Fruit fly (Drosophila melanogaster): ENCODE data around the gene Lrp4.

- TF ChIP-seq CG8478 (optimal IDR thresholded peaks at IDR 0.05) (no peak), CTCF (optimal IDR thresholded peaks at IDR 0.05) (no peak)
Measured at dm6 chrX:15941527-15941926, 30.9 kb downstream of the Lrp4 start.
